Fruit fly (Drosophila melanogaster) whole organism: ENCODE measurements around the gene CG4960.

Experiments
- CG8478 ChIP-seq: fragments of >200 bp; optimal IDR thresholded peaks from 2 replicates; lab custom pipeline; 2018; ENCODE audit warnings: inconsistent platforms
- Dll ChIP-seq: fragments of >200 bp; optimal IDR thresholded peaks from 2 replicates; lab custom pipeline; 2017
- EcR ChIP-seq, 2 experiments: fragments of >200 bp; optimal IDR thresholded peaks; 2 replicates each; lab custom pipeline; 2017; ENCODE audit warnings: missing biosample characterization in 2 of 2, missing genetic modification characterization in 2 of 2, missing genetic modification reagents in 2 of 2
- pan ChIP-seq: fragments of >200 bp; optimal IDR thresholded peaks from 2 replicates; lab custom pipeline; 2017
- psq ChIP-seq: fragments of >200 bp; optimal IDR thresholded peaks from 2 replicates; lab custom pipeline; 2017
- usp ChIP-seq: fragments of >200 bp; optimal IDR thresholded peaks from 2 replicates; lab custom pipeline; 2017; ENCODE audit warnings: missing biosample characterization, missing genetic modification characterization, mixed read lengths

dm6 chr3R:25830814-25831213, 43.7 kb upstream of the CG4960 start, which contains the start of gene Mst57Db:
- TF ChIP-seq Dll, result no peak
- TF ChIP-seq usp (GFP tag; lab: Kevin White, UChicago), result no peak
- no peak for TF ChIP-seq pan (lab: Kevin White, UChicago)
- no peak for TF ChIP-seq CG8478 (lab: Kevin White, UChicago)
- TF ChIP-seq psq (lab: Kevin White, UChicago), result no peak
- TF ChIP-seq EcR (GFP tag; optimal IDR thresholded peaks at IDR 0.05; lab: Kevin White, UChicago), result no peak
